Worm (Caenorhabditis elegans) whole organism, mixed stage, embryonic: ENCODE data around the gene str-82.

Source experiments
- ces-1 ChIP-seq: fragments of 150-350 bp; optimal IDR thresholded peaks from 2 replicates; lab custom pipeline; 2014; ENCODE audit warnings: missing biosample characterization, missing genetic modification reagents, missing genetic modification characterization
- lin-13 ChIP-seq: fragments of 150-350 bp; optimal IDR thresholded peaks from 2 replicates; lab custom pipeline; 2014; ENCODE audit warnings: missing biosample characterization, missing genetic modification characterization
- nhr-12 ChIP-seq: fragments of 150-350 bp; optimal IDR thresholded peaks from 2 replicates; lab custom pipeline; 2014; ENCODE audit warnings: missing biosample characterization, missing genetic modification characterization
- ztf-11 ChIP-seq: fragments of 150-350 bp; optimal IDR thresholded peaks from 2 replicates; lab custom pipeline; 2014; ENCODE audit warnings: missing biosample characterization, missing genetic modification characterization

DNA sequence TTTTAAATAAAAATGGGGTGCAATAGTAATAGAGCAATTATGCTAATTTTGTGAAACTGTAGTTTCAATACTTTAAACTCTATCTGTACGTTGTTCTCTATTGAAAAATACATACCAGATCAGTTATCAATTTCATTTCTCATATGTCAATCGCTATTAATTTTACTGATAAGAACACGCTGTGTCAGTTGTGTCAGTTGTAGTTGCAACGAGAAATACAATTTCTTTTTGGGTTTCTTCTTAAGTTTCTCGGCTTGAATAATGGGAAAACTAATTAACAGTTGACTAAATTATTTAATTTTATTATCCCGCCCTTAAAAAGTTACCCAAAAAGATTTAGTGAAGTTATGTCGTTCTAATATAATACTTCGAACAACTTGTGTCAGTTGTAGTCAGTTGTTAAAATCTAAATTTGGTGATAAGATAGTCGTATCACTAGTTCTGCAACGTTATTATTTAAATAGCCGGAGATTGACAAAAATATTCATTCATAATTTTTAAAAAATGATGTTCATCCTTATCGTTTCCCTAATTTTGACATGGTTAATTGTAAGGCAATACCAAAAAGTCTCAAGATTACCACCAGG lies 38.5 kb upstream of the str-82 start, which contains the start of gene cyp-35A5:
- no peak for TF ChIP-seq nhr-12
- no peak for TF ChIP-seq ces-1
- TF ChIP-seq ztf-11 (tag; lab: Kevin White, UChicago): no peak
- no peak for TF ChIP-seq lin-13 (tag; lab: Kevin White, UChicago)
